Fruit fly (Drosophila melanogaster): ENCODE results near the gene ND-ACP.
A peak's percentile ranks its signal among the peaks of the same experiment; 100 is the strongest.

The ND-ACP gene

dm6 chr3L:1323136-1323535 is 6.6 kb upstream of the ND-ACP start (continued):
- TF ChIP-seq Scr (GFP tag; IDR thresholded peaks at IDR 0.05; ENCODE audit: partially characterized antibody) (no peak), CG33557 (GFP tag; optimal IDR thresholded peaks at IDR 0.05) (peak; percentile 88), GATAe (GFP tag; conservative IDR thresholded peaks at IDR 0.05) (0 out of 2 replicates have a peak, but pooled peaks have one; percentile 15), Pdp1 (GFP tag; optimal IDR thresholded peaks at IDR 0.05) (peak; percentile 49 to 66), CG30020 (tag; optimal IDR thresholded peaks at IDR 0.05) (peak; percentile 43), btn (GFP tag; optimal IDR thresholded peaks at IDR 0.05) (peak; percentile 33), slp2 (GFP tag; optimal IDR thresholded peaks at IDR 0.05) (peak; percentile 69), dmrt11E (tag; optimal IDR thresholded peaks at IDR 0.05) (peak; percentile 88), Dbx (GFP tag; IDR thresholded peaks at IDR 0.05) (no peak), ato (GFP tag; IDR thresholded peaks at IDR 0.05; ENCODE audit: partially characterized antibody) (no peak), sim (GFP tag; IDR thresholded peaks at IDR 0.05) (peak; percentile 35; the same call in 1 of the 2 replicates), CG12391 (tag; optimal IDR thresholded peaks at IDR 0.05) (peak; percentile 80), gem (tag; optimal IDR thresholded peaks at IDR 0.05) (peak; percentile 84), dan (GFP tag; IDR thresholded peaks at IDR 0.05) (peak; percentile 10; the same call in 1 of the 2 replicates), br (optimal IDR thresholded peaks at IDR 0.05) (no peak), tna (GFP tag; IDR thresholded peaks at IDR 0.05; ENCODE audit: partially characterized antibody) (no peak), CG11456 (GFP tag; IDR thresholded peaks at IDR 0.05) (0 out of 3 replicates have a peak, but pooled peaks have one; percentile 50), aop (GFP tag; IDR thresholded peaks at IDR 0.05) (no peak), CG2875 (GFP tag; optimal IDR thresholded peaks at IDR 0.05) (peak; percentile 54), Hr78 (GFP tag; optimal IDR thresholded peaks at IDR 0.05) (peak in 1 of 2 experiments; percentile 85), CG9437 (GFP tag; optimal IDR thresholded peaks at IDR 0.05) (peak; percentile 60), hb (GFP tag; IDR thresholded peaks at IDR 0.05; ENCODE audit: partially characterized antibody) (no peak), ind (GFP tag; optimal IDR thresholded peaks at IDR 0.05) (peak; percentile 58), so (GFP tag; IDR thresholded peaks at IDR 0.05) (0 out of 3 replicates have a peak, but pooled peaks have one; percentile 45), CG17802 (tag; optimal IDR thresholded peaks at IDR 0.05) (peak; percentile 56), otp (GFP tag; IDR thresholded peaks at IDR 0.05) (peak; percentile 83; the same call in 2 of the 3 replicates), CG10462 (GFP tag; optimal IDR thresholded peaks at IDR 0.05) (peak; percentile 47), HmgZ (tag; optimal IDR thresholded peaks at IDR 0.05) (peak; percentile 33), grn (GFP tag; optimal IDR thresholded peaks at IDR 0.05) (peak; percentile 4), CG8388 (GFP tag; optimal IDR thresholded peaks at IDR 0.05) (peak; percentile 80), CG14710 (tag; optimal IDR thresholded peaks at IDR 0.05) (peak; percentile 84), NFAT (GFP tag; IDR thresholded peaks at IDR 0.05) (no peak), grau (tag; optimal IDR thresholded peaks at IDR 0.05) (peak; percentile 77), CrebB (tag; optimal IDR thresholded peaks at IDR 0.05) (no peak), CG11398 (GFP tag; optimal IDR thresholded peaks at IDR 0.05) (peak; percentile 43), tup (GFP tag; optimal IDR thresholded peaks at IDR 0.05) (no peak), Stat92E (GFP tag; optimal IDR thresholded peaks at IDR 0.05) (peak in 1 of 3 experiments; percentile 69), CG1647 (GFP tag; optimal IDR thresholded peaks at IDR 0.05) (peak; percentile 22), CG18599 (GFP tag; optimal IDR thresholded peaks at IDR 0.05) (peak; percentile 50), Lim3 (GFP tag; IDR thresholded peaks at IDR 0.05) (peak; percentile 25; the same call in 1 of the 2 replicates), CG18619 (GFP tag; optimal IDR thresholded peaks at IDR 0.05) (peak; percentile 5), emc (GFP tag; optimal IDR thresholded peaks at IDR 0.05) (no peak), CG6175 (GFP tag; IDR thresholded peaks at IDR 0.05) (no peak), CG42726 (GFP tag; IDR thresholded peaks at IDR 0.05; ENCODE audit: partially characterized antibody) (no peak), Trl (optimal IDR thresholded peaks at IDR 0.05) (no peak), Trl (GFP tag; optimal IDR thresholded peaks at IDR 0.05) (peak; percentile 57), pfk (GFP tag; optimal IDR thresholded peaks at IDR 0.05) (no peak), eve (GFP tag; optimal IDR thresholded peaks at IDR 0.05) (no peak), shn (GFP tag; optimal IDR thresholded peaks at IDR 0.05) (no peak), Dip3 (GFP tag; optimal IDR thresholded peaks at IDR 0.05) (peak; percentile 44)
